Fruit fly (Drosophila melanogaster): Measurements from ENCODE around the gene Membrin.

dm6 chr3L:5360039-5360988 is 5.9 kb upstream of the Membrin start, which contains the start of gene Cyt-c1:
- TF ChIP-seq CG8478 (optimal IDR thresholded peaks at IDR 0.05) (no peak), CTCF (optimal IDR thresholded peaks at IDR 0.05) (no peak)

All from S2 (cell line).